Worm (Caenorhabditis elegans): ENCODE measurements around the gene R11H6.2.
A peak's percentile ranks its signal among the peaks of the same experiment; 100 is the strongest.

R11H6.2 gene

DNA sequence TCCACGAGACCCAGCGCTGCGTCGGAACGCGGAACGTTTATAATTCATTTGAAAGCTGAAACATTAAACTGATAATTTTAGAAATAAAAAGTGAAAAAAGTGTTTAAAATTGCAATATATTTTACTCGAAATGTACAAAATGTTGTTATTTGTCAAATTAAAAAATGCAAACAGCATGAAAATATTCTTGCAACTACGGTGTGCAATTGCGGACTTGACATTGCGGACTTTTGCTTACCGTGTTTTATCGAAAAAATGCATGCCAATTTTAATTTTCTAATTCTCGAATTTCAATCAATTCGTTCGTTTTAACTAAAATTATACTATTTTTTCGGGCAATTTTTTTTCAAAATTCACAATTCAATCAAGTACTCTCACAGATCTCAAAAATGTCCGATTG, 14.4 kb downstream of the R11H6.2 start, which contains the start of the genes R11H6.5 and ccnk-1:
Gene R11H6.5 (minus strand): TSS at position 55 of the 400 bp plus-strand sequence.
Gene ccnk-1 (plus strand): TSS at position 381 of the 400 bp plus-strand sequence.
- TF ChIP-seq ceh-16 (tag; optimal IDR thresholded peaks at IDR 0.05) = no peak
- peak; percentile 65 for TF ChIP-seq C34F6.9 (tag; optimal IDR thresholded peaks at IDR 0.05)
- TF ChIP-seq nhr-129 (tag; optimal IDR thresholded peaks at IDR 0.05) = peak; percentile 48
- TF ChIP-seq crh-2 (tag; optimal IDR thresholded peaks at IDR 0.05) = peak; percentile 19
- peak; percentile 84 for TF ChIP-seq unc-55 (GFP tag; optimal IDR thresholded peaks at IDR 0.05)
- no peak for TF ChIP-seq gmeb-1 (tag; optimal IDR thresholded peaks at IDR 0.05)
- TF ChIP-seq lin-13 (GFP tag; optimal IDR thresholded peaks at IDR 0.05) = peak; percentile 32
- TF ChIP-seq lsy-2 (tag; optimal IDR thresholded peaks at IDR 0.05) = peak; percentile 92 to 99
- no peak for TF ChIP-seq ZK546.5 (tag; optimal IDR thresholded peaks at IDR 0.05)
- peak; percentile 5 for TF ChIP-seq sem-4 (tag; optimal IDR thresholded peaks at IDR 0.05)
- no peak for TF ChIP-seq aly-2 (tag; optimal IDR thresholded peaks at IDR 0.05)
- TF ChIP-seq fos-1 (tag; optimal IDR thresholded peaks at IDR 0.05) = peak; percentile 19

ce11 chrV:14614454-14614853, 16.6 kb downstream of the R11H6.2 start:
- no peak for TF ChIP-seq nhr-23 (tag; optimal IDR thresholded peaks at IDR 0.05)
- no peak for TF ChIP-seq egl-27 (tag; optimal IDR thresholded peaks at IDR 0.05)
- no peak for TF ChIP-seq Y55F3AM.14 (GFP tag; optimal IDR thresholded peaks at IDR 0.05)

DNA sequence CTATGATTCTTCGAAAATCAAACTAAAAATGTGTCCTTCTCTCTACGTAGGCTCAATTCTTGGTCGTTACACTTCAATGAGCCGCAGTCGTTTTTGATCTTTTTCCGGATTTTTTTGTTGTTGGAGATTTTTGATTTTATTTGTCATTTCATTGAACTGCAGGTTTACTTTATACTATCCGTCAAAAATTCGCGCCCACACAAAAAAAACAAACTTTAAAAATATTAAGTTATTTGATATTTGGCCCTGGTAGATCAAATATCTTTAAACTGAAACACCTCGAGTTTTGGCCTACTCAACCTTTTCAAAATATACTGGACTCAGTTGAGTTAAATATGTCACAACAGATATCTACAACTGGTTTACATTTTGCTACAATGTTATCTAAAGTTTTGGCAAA, 17.9 kb downstream of the R11H6.2 start:
- TF ChIP-seq mab-5 (tag; optimal IDR thresholded peaks at IDR 0.05) = no peak
- TF ChIP-seq nhr-12 (tag; optimal IDR thresholded peaks at IDR 0.05) = no peak
- no peak for TF ChIP-seq ztf-1 (GFP tag; conservative IDR thresholded peaks at IDR 0.05)
- no peak for TF ChIP-seq elt-1 (tag; optimal IDR thresholded peaks at IDR 0.05)
- no peak for TF ChIP-seq ceh-82 (tag; optimal IDR thresholded peaks at IDR 0.05)
- TF ChIP-seq nhr-129 (tag; optimal IDR thresholded peaks at IDR 0.05) = no peak
- no peak for TF ChIP-seq nhr-237 (tag; optimal IDR thresholded peaks at IDR 0.05)
- TF ChIP-seq dmd-4 (tag; optimal IDR thresholded peaks at IDR 0.05) = no peak
- TF ChIP-seq nhr-23 (tag; optimal IDR thresholded peaks at IDR 0.05) = no peak
- TF ChIP-seq lin-39 (tag; optimal IDR thresholded peaks at IDR 0.05) = no peak
- no peak for TF ChIP-seq unc-39 (tag; optimal IDR thresholded peaks at IDR 0.05)
- TF ChIP-seq sma-3 (GFP tag; optimal IDR thresholded peaks at IDR 0.05) = no peak
- no peak for TF ChIP-seq nhr-77 (tag; optimal IDR thresholded peaks at IDR 0.05)
- TF ChIP-seq ceh-16 (tag; optimal IDR thresholded peaks at IDR 0.05) = no peak
- no peak for TF ChIP-seq mbf-1 (tag; optimal IDR thresholded peaks at IDR 0.05)

ce11 chrV:14617711-14618110, 19.9 kb downstream of the R11H6.2 start:
- no peak for TF ChIP-seq R02D3.7 (tag; optimal IDR thresholded peaks at IDR 0.05)
- TF ChIP-seq nhr-237 (tag; optimal IDR thresholded peaks at IDR 0.05) = no peak
- no peak for TF ChIP-seq ztf-11 (tag; optimal IDR thresholded peaks at IDR 0.05)
- no peak for TF ChIP-seq ama-1 (optimal IDR thresholded peaks at IDR 0.05)
- no peak for TF ChIP-seq unc-62 (GFP tag; optimal IDR thresholded peaks at IDR 0.05)
- no peak for TF ChIP-seq sem-4 (tag; optimal IDR thresholded peaks at IDR 0.05)
- no peak for TF ChIP-seq ceh-16 (tag; optimal IDR thresholded peaks at IDR 0.05)
- no peak for TF ChIP-seq ztf-4 (tag; optimal IDR thresholded peaks at IDR 0.05)
- no peak for TF ChIP-seq Y55F3AM.14 (GFP tag; optimal IDR thresholded peaks at IDR 0.05)
- no peak for TF ChIP-seq nhr-10 (tag; optimal IDR thresholded peaks at IDR 0.05)
- TF ChIP-seq aly-2 (tag; optimal IDR thresholded peaks at IDR 0.05) = no peak

DNA sequence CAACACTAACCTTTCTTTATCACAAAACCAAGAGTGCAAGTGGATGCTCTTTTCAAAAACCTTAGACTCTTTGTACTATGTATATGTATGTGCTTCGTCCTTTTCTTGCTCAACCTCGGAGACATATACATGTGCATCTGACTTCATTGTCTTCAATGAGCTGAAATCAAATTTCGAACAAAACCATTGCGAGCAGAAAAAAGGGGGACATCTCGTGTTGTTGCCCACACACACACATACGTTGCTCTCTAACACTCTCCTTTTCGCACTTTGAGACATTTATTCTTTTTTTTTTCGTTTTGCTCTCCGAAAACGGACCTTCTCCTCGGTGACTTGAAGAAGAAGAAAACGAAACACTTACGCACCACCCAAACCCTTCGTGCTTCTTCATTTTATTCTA, 22.5 kb downstream of the R11H6.2 start:
- TF ChIP-seq ztf-4 (tag; optimal IDR thresholded peaks at IDR 0.05) = no peak
- no peak for TF ChIP-seq unc-39 (tag; optimal IDR thresholded peaks at IDR 0.05)
- TF ChIP-seq peb-1 (tag; optimal IDR thresholded peaks at IDR 0.05) = no peak
- TF ChIP-seq ztf-1 (GFP tag; conservative IDR thresholded peaks at IDR 0.05) = no peak
- TF ChIP-seq lin-11 (tag; optimal IDR thresholded peaks at IDR 0.05) = no peak
- TF ChIP-seq gmeb-1 (tag; optimal IDR thresholded peaks at IDR 0.05) = no peak
- no peak for TF ChIP-seq mbf-1 (tag; optimal IDR thresholded peaks at IDR 0.05)
- TF ChIP-seq Y55F3AM.14 (GFP tag; optimal IDR thresholded peaks at IDR 0.05) = no peak
- TF ChIP-seq lin-39 (tag; optimal IDR thresholded peaks at IDR 0.05) = no peak
- no peak for TF ChIP-seq lsy-2 (tag; optimal IDR thresholded peaks at IDR 0.05)
- TF ChIP-seq nhr-21 (tag; optimal IDR thresholded peaks at IDR 0.05) = no peak
- TF ChIP-seq fos-1 (tag; optimal IDR thresholded peaks at IDR 0.05) = no peak
- TF ChIP-seq snpc-4 (tag; optimal IDR thresholded peaks at IDR 0.05) = no peak
- no peak for TF ChIP-seq nhr-23 (tag; optimal IDR thresholded peaks at IDR 0.05)
- no peak for TF ChIP-seq skn-1 (tag; optimal IDR thresholded peaks at IDR 0.05)
- TF ChIP-seq nhr-6 (tag; optimal IDR thresholded peaks at IDR 0.05) = no peak
- no peak for TF ChIP-seq blmp-1 (tag; optimal IDR thresholded peaks at IDR 0.05; ENCODE audit: insufficient read depth)
- no peak for TF ChIP-seq zag-1 (tag; optimal IDR thresholded peaks at IDR 0.05)
